Worm (Caenorhabditis elegans): ENCODE data around the gene par-3.

par-3 gene

ce11 chrIII:5693736-5694135 lies 29.7 kb downstream of the par-3 start, which contains the start of gene B0336.13:
Gene B0336.13 (plus strand): TSS chrIII:5694036.
- no peak for TF ChIP-seq unc-62 (GFP tag; optimal IDR thresholded peaks at IDR 0.05)
- TF ChIP-seq flh-1 (GFP tag; optimal IDR thresholded peaks at IDR 0.05): no peak
- no peak for TF ChIP-seq lin-13 (tag; optimal IDR thresholded peaks at IDR 0.05)
- no peak for TF ChIP-seq mab-5 (tag; optimal IDR thresholded peaks at IDR 0.05)
- no peak for TF ChIP-seq bed-3 (GFP tag; optimal IDR thresholded peaks at IDR 0.05)
- TF ChIP-seq ztf-11 (tag; optimal IDR thresholded peaks at IDR 0.05): no peak
- TF ChIP-seq ces-1 (GFP tag; optimal IDR thresholded peaks at IDR 0.05): no peak

- TF ChIP-seq cnd-1 (tag; optimal IDR thresholded peaks at IDR 0.05) (no peak), lsy-2 (tag; optimal IDR thresholded peaks at IDR 0.05) (no peak), elt-1 (tag; optimal IDR thresholded peaks at IDR 0.05; ENCODE audit: borderline replicate concordance, insufficient read depth) (no peak), drap-1 (GFP tag; optimal IDR thresholded peaks at IDR 0.05) (no peak), unc-120 (tag; optimal IDR thresholded peaks at IDR 0.05; ENCODE audit: poor library complexity, severe bottlenecking) (no peak), mab-5 (tag; optimal IDR thresholded peaks at IDR 0.05) (no peak), nhr-76 (tag; optimal IDR thresholded peaks at IDR 0.05) (no peak), tbx-8 (GFP tag; optimal IDR thresholded peaks at IDR 0.05) (no peak), unc-62 (GFP tag; optimal IDR thresholded peaks at IDR 0.05) (no peak), lin-32 (GFP tag; optimal IDR thresholded peaks at IDR 0.05) (no peak), elt-3 (tag; optimal IDR thresholded peaks at IDR 0.05) (no peak), mep-1 (tag; optimal IDR thresholded peaks at IDR 0.05) (no peak)
Observed at ce11 chrIII:5697266-5697665, 33.2 kb downstream of the par-3 start, which contains the start of gene B0336.7. Gene B0336.7 (minus strand): TSS chrIII:5697366.

- TF ChIP-seq hlh-1 (tag; optimal IDR thresholded peaks at IDR 0.05) (peak; percentile 34), lsy-2 (tag; optimal IDR thresholded peaks at IDR 0.05) (peak; percentile 31), mep-1 (tag; optimal IDR thresholded peaks at IDR 0.05) (peak; percentile 64), ces-1 (GFP tag; optimal IDR thresholded peaks at IDR 0.05) (peak; percentile 34), ceh-39 (tag; optimal IDR thresholded peaks at IDR 0.05) (no peak)
Observed at ce11 chrIII:5697963-5698730, 34.1 kb downstream of the par-3 start, which contains the start of the genes lgg-3 and rgs-5. Gene lgg-3 (minus strand): TSS chrIII:5698013. Gene rgs-5 (plus strand): TSS chrIII:5698555.

- TF ChIP-seq cnd-1 (tag; optimal IDR thresholded peaks at IDR 0.05): no peak
- TF ChIP-seq nhr-76 (tag; optimal IDR thresholded peaks at IDR 0.05): no peak
- TF ChIP-seq bed-3 (GFP tag; optimal IDR thresholded peaks at IDR 0.05): no peak
- TF ChIP-seq elt-3 (tag; optimal IDR thresholded peaks at IDR 0.05): no peak
- no peak for TF ChIP-seq flh-1 (GFP tag; optimal IDR thresholded peaks at IDR 0.05)
- TF ChIP-seq ceh-39 (tag; optimal IDR thresholded peaks at IDR 0.05): no peak
- no peak for TF ChIP-seq sem-2 (GFP tag; optimal IDR thresholded peaks at IDR 0.05)
- no peak for TF ChIP-seq unc-62 (GFP tag; optimal IDR thresholded peaks at IDR 0.05)
Observed at ce11 chrIII:5701491-5701890, 37.5 kb downstream of the par-3 start.

ce11 chrIII:5705228-5705888 lies 41.3 kb downstream of the par-3 start, which contains the start of gene swp-1:
Gene swp-1 (minus strand): TSS chrIII:5705525.
- TF ChIP-seq mep-1 (tag; optimal IDR thresholded peaks at IDR 0.05) (no peak), unc-62 (GFP tag; optimal IDR thresholded peaks at IDR 0.05) (no peak), nhr-2 (tag; optimal IDR thresholded peaks at IDR 0.05) (no peak), elt-3 (tag; optimal IDR thresholded peaks at IDR 0.05) (no peak), flh-1 (GFP tag; optimal IDR thresholded peaks at IDR 0.05) (no peak), tbx-8 (GFP tag; optimal IDR thresholded peaks at IDR 0.05) (no peak)

- TF ChIP-seq sem-2 (GFP tag; optimal IDR thresholded peaks at IDR 0.05): no peak
- TF ChIP-seq unc-62 (GFP tag; optimal IDR thresholded peaks at IDR 0.05): peak; percentile 66
- TF ChIP-seq sptf-1 (tag; optimal IDR thresholded peaks at IDR 0.05): peak; percentile 62
- peak; percentile 33 for TF ChIP-seq mls-2 (tag; optimal IDR thresholded peaks at IDR 0.05)
- TF ChIP-seq lin-13 (tag; optimal IDR thresholded peaks at IDR 0.05): peak; percentile 92
- TF ChIP-seq ceh-83 (GFP tag; optimal IDR thresholded peaks at IDR 0.05): no peak
- no peak for TF ChIP-seq elt-1 (tag; optimal IDR thresholded peaks at IDR 0.05; ENCODE audit: borderline replicate concordance, insufficient read depth)
- TF ChIP-seq nhr-2 (tag; optimal IDR thresholded peaks at IDR 0.05): no peak
- TF ChIP-seq nhr-76 (tag; optimal IDR thresholded peaks at IDR 0.05): no peak
- peak; percentile 93 for TF ChIP-seq pha-4 (tag; optimal IDR thresholded peaks at IDR 0.05)
- TF ChIP-seq lin-32 (GFP tag; optimal IDR thresholded peaks at IDR 0.05): no peak
- no peak for TF ChIP-seq cnd-1 (tag; optimal IDR thresholded peaks at IDR 0.05)
- TF ChIP-seq nhr-12 (tag; optimal IDR thresholded peaks at IDR 0.05): no peak
- TF ChIP-seq lsy-2 (tag; optimal IDR thresholded peaks at IDR 0.05): peak; percentile 89
- no peak for TF ChIP-seq flh-1 (GFP tag; optimal IDR thresholded peaks at IDR 0.05)
- peak; percentile 98 for TF ChIP-seq mep-1 (tag; optimal IDR thresholded peaks at IDR 0.05)
- TF ChIP-seq ceh-43 (GFP tag; optimal IDR thresholded peaks at IDR 0.05): no peak
- no peak for TF ChIP-seq unc-39 (tag; optimal IDR thresholded peaks at IDR 0.05)
- no peak for TF ChIP-seq tbx-8 (GFP tag; optimal IDR thresholded peaks at IDR 0.05)
- TF ChIP-seq snpc-4 (tag; optimal IDR thresholded peaks at IDR 0.05): no peak
- TF ChIP-seq unc-120 (tag; optimal IDR thresholded peaks at IDR 0.05; ENCODE audit: poor library complexity, severe bottlenecking): peak; percentile 92
- TF ChIP-seq ham-2 (GFP tag; optimal IDR thresholded peaks at IDR 0.05): no peak
- peak; percentile 37 for TF ChIP-seq ztf-11 (tag; optimal IDR thresholded peaks at IDR 0.05)
- no peak for TF ChIP-seq zip-8 (tag; optimal IDR thresholded peaks at IDR 0.05)
- peak; percentile 90 for TF ChIP-seq ces-1 (GFP tag; optimal IDR thresholded peaks at IDR 0.05)
- TF ChIP-seq mab-5 (tag; optimal IDR thresholded peaks at IDR 0.05): peak; percentile 85
- peak; percentile 12 for TF ChIP-seq elt-3 (tag; optimal IDR thresholded peaks at IDR 0.05)
- no peak for TF ChIP-seq nhr-28 (tag; optimal IDR thresholded peaks at IDR 0.05)
Observed at ce11 chrIII:5706077-5706627, 42.1 kb downstream of the par-3 start, which contains the start of gene rpl-23. Gene rpl-23 (minus strand): TSS chrIII:5706127.

Measured in whole organism, mixed stage, embryonic.